Worm (Caenorhabditis elegans) whole organism, L4 larva: ENCODE measurements around the gene C44C10.9.
A peak's percentile ranks its signal among the peaks of the same experiment; 100 is the strongest.

Experiments used
- fkh-10 ChIP-seq: fragments of 150-350 bp; optimal IDR thresholded peaks from 2 replicates; lab custom pipeline; 2014; ENCODE audit warnings: missing biosample characterization, missing genetic modification reagents, missing genetic modification characterization
- hlh-30 ChIP-seq: sonication (generic microtip); optimal IDR thresholded peaks from 2 replicates; lab custom pipeline; 2017; ENCODE audit warnings: antibody characterized with exemption, mild to moderate bottlenecking, missing genetic modification characterization, missing compliant biosample characterization; ENCODE audit not compliant: insufficient read depth
- jun-1 ChIP-seq: fragments of 150-350 bp; optimal IDR thresholded peaks from 2 replicates; lab custom pipeline; 2014; ENCODE audit warnings: missing biosample characterization, missing genetic modification reagents, missing genetic modification characterization
- nhr-11 ChIP-seq: fragments of 150-350 bp; optimal IDR thresholded peaks from 2 replicates; lab custom pipeline; 2014; ENCODE audit warnings: missing biosample characterization, missing genetic modification characterization
- spr-1 ChIP-seq: sonication (generic microtip); optimal IDR thresholded peaks from 2 replicates; lab custom pipeline; 2016; ENCODE audit warnings: mild to moderate bottlenecking, missing genetic modification characterization, missing compliant biosample characterization
- unc-62 ChIP-seq, 3 experiments: fragments of 150-350 bp in 1 of 3; sonication (generic microtip); optimal IDR thresholded peaks in 2 of 3; peaks in 1 of 3; 1 replicate in 1 of 3; 2 replicates in 2 of 3; lab custom pipeline; 2014 to 2017; ENCODE audit warnings: missing biosample characterization in 3 of 3, missing genetic modification characterization in 3 of 3, missing genetic modification reagents in 3 of 3, missing genotype in 1 of 3

- no peak for TF ChIP-seq hlh-30
- no peak for TF ChIP-seq nhr-11 (tag; lab: Kevin White, UChicago)
- peak in 1 of 2 experiments; percentile 69 for TF ChIP-seq unc-62 (GFP tag; optimal IDR thresholded peaks at IDR 0.05 in 1 of 2; lab: Kevin White, UChicago)
- no peak for TF ChIP-seq unc-62 (tag; optimal IDR thresholded peaks at IDR 0.05; lab: Kevin White, UChicago)
- no peak for TF ChIP-seq fkh-10 (GFP tag; lab: Kevin White, UChicago)
- no peak for TF ChIP-seq spr-1 (tag; lab: Kevin White, UChicago)
- TF ChIP-seq jun-1 (tag; lab: Kevin White, UChicago), result no peak
These were observed 10.1 kb upstream of the C44C10.9 start for ce11 chrX:11726450-11726849.
